Fruit fly (Drosophila melanogaster): ENCODE results near the gene Ctr1C.

The Ctr1C gene

dm6 chr3R:30922414-30922813 lies 41.7 kb downstream of the Ctr1C start:
- TF ChIP-seq twi (tag; optimal IDR thresholded peaks at IDR 0.05): peak; percentile 59
- peak; percentile 9 for TF ChIP-seq cad (GFP tag; optimal IDR thresholded peaks at IDR 0.05)
- TF ChIP-seq Pdp1 (GFP tag; optimal IDR thresholded peaks at IDR 0.05): peak in 1 of 2 experiments; percentile 32
- TF ChIP-seq crol (GFP tag; IDR thresholded peaks at IDR 0.05): peak; percentile 52; the same call in 1 of the 2 replicates
- no peak for TF ChIP-seq CG14667 (GFP tag; IDR thresholded peaks at IDR 0.05)

- peak; percentile 4 for TF ChIP-seq Blimp-1 (GFP tag; optimal IDR thresholded peaks at IDR 0.05)
- no peak for TF ChIP-seq D (optimal IDR thresholded peaks at IDR 0.05)
- no peak for TF ChIP-seq D (GFP tag; optimal IDR thresholded peaks at IDR 0.05)
- TF ChIP-seq Hey (tag; optimal IDR thresholded peaks at IDR 0.05): no peak
- TF ChIP-seq CG17568 (GFP tag; optimal IDR thresholded peaks at IDR 0.05): peak; percentile 47
- peak; percentile 2 for TF ChIP-seq HHEX (GFP tag; optimal IDR thresholded peaks at IDR 0.05)
- peak; percentile 58 for TF ChIP-seq CG8924 (tag; optimal IDR thresholded peaks at IDR 0.05)
- TF ChIP-seq CG10267 (tag; optimal IDR thresholded peaks at IDR 0.05): peak; percentile 1
- 0 out of 2 replicates have a peak, but pooled peaks have one; percentile 24 for TF ChIP-seq chm (GFP tag; IDR thresholded peaks at IDR 0.05)
- peak; percentile 56 for TF ChIP-seq CG15601 (tag; optimal IDR thresholded peaks at IDR 0.05)
- TF ChIP-seq CG17361 (GFP tag; IDR thresholded peaks at IDR 0.05): 0 out of 3 replicates have a peak, but pooled peaks have one; percentile 9
- no peak for TF ChIP-seq Dek (tag; optimal IDR thresholded peaks at IDR 0.05)
- peak; percentile 31 for TF ChIP-seq kni (GFP tag; optimal IDR thresholded peaks at IDR 0.05)
- TF ChIP-seq wek (GFP tag; optimal IDR thresholded peaks at IDR 0.05): peak; percentile 45
- peak; percentile 40 for TF ChIP-seq CG15479 (GFP tag; optimal IDR thresholded peaks at IDR 0.05)
- TF ChIP-seq CG10147 (GFP tag; optimal IDR thresholded peaks at IDR 0.05): no peak
- TF ChIP-seq ttk (GFP tag; IDR thresholded peaks at IDR 0.05): no peak
- peak in 1 of 2 experiments; percentile 6 for TF ChIP-seq Pdp1 (GFP tag; optimal IDR thresholded peaks at IDR 0.05)
- TF ChIP-seq Kr (GFP tag; optimal IDR thresholded peaks at IDR 0.05): peak; percentile 83
- TF ChIP-seq D19A (tag; optimal IDR thresholded peaks at IDR 0.05): no peak
- TF ChIP-seq CG2120 (GFP tag; optimal IDR thresholded peaks at IDR 0.05): no peak
- TF ChIP-seq CG13287 (GFP tag; IDR thresholded peaks at IDR 0.05; ENCODE audit: partially characterized antibody): no peak
- no peak for TF ChIP-seq CG2199 (GFP tag; IDR thresholded peaks at IDR 0.05)
- TF ChIP-seq NC2α (GFP tag; optimal IDR thresholded peaks at IDR 0.05): no peak
- no peak for TF ChIP-seq CG30020 (tag; optimal IDR thresholded peaks at IDR 0.05)
- TF ChIP-seq lola (GFP tag; optimal IDR thresholded peaks at IDR 0.05): peak in 1 of 3 experiments; percentile 56
- no peak for TF ChIP-seq sc (optimal IDR thresholded peaks at IDR 0.05)
- peak; percentile 9 for TF ChIP-seq sc (GFP tag; optimal IDR thresholded peaks at IDR 0.05)
- no peak for TF ChIP-seq CG18599 (GFP tag; optimal IDR thresholded peaks at IDR 0.05)
- no peak for TF ChIP-seq Lpt (GFP tag; optimal IDR thresholded peaks at IDR 0.05)
- peak; percentile 27 for TF ChIP-seq Vsx1 (GFP tag; optimal IDR thresholded peaks at IDR 0.05)
- no peak for TF ChIP-seq CG33213 (GFP tag; optimal IDR thresholded peaks at IDR 0.05)
- peak; percentile 55 for TF ChIP-seq sens (GFP tag)
- no peak for TF ChIP-seq MESR4 (GFP tag; optimal IDR thresholded peaks at IDR 0.05)
- no peak for TF ChIP-seq HLH3B (GFP tag; IDR thresholded peaks at IDR 0.05)
- peak; percentile 6 for TF ChIP-seq CG12219 (GFP tag; optimal IDR thresholded peaks at IDR 0.05)
- no peak for TF ChIP-seq Lim3 (GFP tag; IDR thresholded peaks at IDR 0.05)
- TF ChIP-seq CG14441 (GFP tag; IDR thresholded peaks at IDR 0.05): no peak
- peak; percentile 2 for TF ChIP-seq salm (tag; optimal IDR thresholded peaks at IDR 0.05)
- TF ChIP-seq CG1792 (GFP tag; optimal IDR thresholded peaks at IDR 0.05): no peak
- peak; percentile 50 for TF ChIP-seq CG8359 (GFP tag; optimal IDR thresholded peaks at IDR 0.05; ENCODE audit: borderline replicate concordance)
- peak; percentile 31 for TF ChIP-seq CG1529 (GFP tag; optimal IDR thresholded peaks at IDR 0.05)
- no peak for TF ChIP-seq CG17328 (GFP tag; IDR thresholded peaks at IDR 0.05)
- TF ChIP-seq CG8765 (GFP tag; IDR thresholded peaks at IDR 0.05): no peak
- TF ChIP-seq CG3407 (GFP tag; optimal IDR thresholded peaks at IDR 0.05): peak; percentile 13
Measured at dm6 chr3R:30918872-30919271, 45.2 kb downstream of the Ctr1C start.

Measured in whole organism, embryonic.